Worm (Caenorhabditis elegans): ENCODE results near the gene sft-1.

DNA sequence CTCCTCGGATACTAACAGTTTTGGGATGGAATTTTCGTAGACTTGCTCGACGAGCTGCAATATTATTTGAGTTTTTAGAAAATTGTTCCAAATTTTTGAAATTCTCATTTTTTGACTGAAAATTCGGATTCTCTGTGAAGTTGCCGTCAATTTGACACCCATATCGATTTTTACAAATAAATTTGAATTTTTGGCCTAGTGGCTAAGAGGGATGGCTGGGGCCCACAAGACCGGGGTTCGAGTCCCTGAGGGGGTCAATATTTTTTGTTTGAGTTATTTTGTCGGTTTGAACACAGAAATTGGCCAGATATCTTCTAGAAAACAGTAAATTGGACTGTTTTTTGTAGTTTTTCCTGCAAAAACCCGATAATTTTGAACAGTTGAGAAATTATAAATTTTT is 24.1 kb downstream of the sft-1 start:
- TF ChIP-seq ets-5 (GFP tag; IDR thresholded peaks at IDR 0.05) = no peak
- TF ChIP-seq sup-37 (GFP tag; optimal IDR thresholded peaks at IDR 0.05) = no peak
- TF ChIP-seq grh-1 (GFP tag; IDR thresholded peaks at IDR 0.05) = no peak
- TF ChIP-seq snpc-4 (tag; optimal IDR thresholded peaks at IDR 0.05) = no peak

All from whole organism, L1 larva.